Fruit fly (Drosophila melanogaster): ENCODE data around the gene CG18132.

dm6 chr2L:1522397-1522796, 5.1 kb upstream of the CG18132 start, which contains the start of gene Or22b:
- TF ChIP-seq EcR (GFP tag; optimal IDR thresholded peaks at IDR 0.05) (no peak), CG32121 (GFP tag; IDR thresholded peaks at IDR 0.05) (no peak), CG10348 (GFP tag; IDR thresholded peaks at IDR 0.05) (no peak), CG34367 (tag; optimal IDR thresholded peaks at IDR 0.05) (no peak), Pif1A (GFP tag; optimal IDR thresholded peaks at IDR 0.05) (no peak), Ets98B (GFP tag; IDR thresholded peaks at IDR 0.05) (no peak), CG8159 (tag; optimal IDR thresholded peaks at IDR 0.05) (no peak), CG9948 (tag; optimal IDR thresholded peaks at IDR 0.05) (no peak), Pif1B (GFP tag; optimal IDR thresholded peaks at IDR 0.05) (no peak)

Data from whole organism, pupa.